Fruit fly (Drosophila melanogaster): ENCODE measurements around the gene CG15754.

Gene CG15754

dm6 chrX:13563483-13564443 is 36.0 kb downstream of the CG15754 start, which contains the start of the genes CG46311 and Tpst (continued):
- TF ChIP-seq CG3995 (GFP tag; optimal IDR thresholded peaks at IDR 0.05), result no peak
- no peak for TF ChIP-seq twi (tag; optimal IDR thresholded peaks at IDR 0.05)
- peak; percentile 62 for TF ChIP-seq lilli (GFP tag; optimal IDR thresholded peaks at IDR 0.05)
- no peak for TF ChIP-seq nerfin-2 (GFP tag; IDR thresholded peaks at IDR 0.05; ENCODE audit: partially characterized antibody)
- peak; percentile 42 for TF ChIP-seq lab (GFP tag; optimal IDR thresholded peaks at IDR 0.05)
- no peak for TF ChIP-seq CG13296 (GFP tag; optimal IDR thresholded peaks at IDR 0.05)
- peak; percentile 75 for TF ChIP-seq Chrac-16 (GFP tag; optimal IDR thresholded peaks at IDR 0.05)
- no peak for TF ChIP-seq cato (GFP tag; optimal IDR thresholded peaks at IDR 0.05; ENCODE audit: borderline replicate concordance)
- no peak for TF ChIP-seq schlank (tag; optimal IDR thresholded peaks at IDR 0.05)
- TF ChIP-seq CG9609 (GFP tag; optimal IDR thresholded peaks at IDR 0.05), result peak; percentile 62
- TF ChIP-seq CoRest (tag; optimal IDR thresholded peaks at IDR 0.05), result peak; percentile 44
- TF ChIP-seq Nf-YC (tag; optimal IDR thresholded peaks at IDR 0.05), result peak; percentile 74
- peak; percentile 27 for TF ChIP-seq CG3281 (GFP tag; optimal IDR thresholded peaks at IDR 0.05)
- TF ChIP-seq CG10147 (GFP tag; optimal IDR thresholded peaks at IDR 0.05), result no peak
- no peak for TF ChIP-seq tll (GFP tag; optimal IDR thresholded peaks at IDR 0.05)
- TF ChIP-seq sna (GFP tag; IDR thresholded peaks at IDR 0.05; ENCODE audit: partially characterized antibody), result 0 out of 2 replicates have a peak, but pooled peaks have one; percentile 34
- TF ChIP-seq tap (tag; optimal IDR thresholded peaks at IDR 0.05), result no peak
- peak; percentile 36 for TF ChIP-seq CG4617 (GFP tag; optimal IDR thresholded peaks at IDR 0.05; ENCODE audit: borderline replicate concordance)
- no peak for TF ChIP-seq CG5180 (GFP tag; optimal IDR thresholded peaks at IDR 0.05)
- TF ChIP-seq Spps (tag; optimal IDR thresholded peaks at IDR 0.05), result no peak
- peak; percentile 29 for TF ChIP-seq dmrt99B (tag; optimal IDR thresholded peaks at IDR 0.05)
- TF ChIP-seq D19B (GFP tag; optimal IDR thresholded peaks at IDR 0.05), result no peak
- TF ChIP-seq CG42726 (GFP tag; IDR thresholded peaks at IDR 0.05; ENCODE audit: partially characterized antibody), result no peak; the same call in 1 of the 2 replicates
- no peak for TF ChIP-seq zen2 (GFP tag; IDR thresholded peaks at IDR 0.05; ENCODE audit: partially characterized antibody)
- TF ChIP-seq lbe (GFP tag; optimal IDR thresholded peaks at IDR 0.05), result no peak
- peak; percentile 59 for TF ChIP-seq CG4282 (GFP tag; optimal IDR thresholded peaks at IDR 0.05)
- no peak for TF ChIP-seq Vsx1 (GFP tag; optimal IDR thresholded peaks at IDR 0.05)
- TF ChIP-seq wor (GFP tag; IDR thresholded peaks at IDR 0.05), result peak; percentile 31; the same call in 1 of the 2 replicates
- TF ChIP-seq gsb (GFP tag; IDR thresholded peaks at IDR 0.05), result peak; percentile 46; the same call in 1 of the 2 replicates
- peak; percentile 63 for TF ChIP-seq dm (GFP tag; optimal IDR thresholded peaks at IDR 0.05)
- TF ChIP-seq fd3F (GFP tag; optimal IDR thresholded peaks at IDR 0.05), result peak; percentile 29
- TF ChIP-seq mirr (GFP tag; optimal IDR thresholded peaks at IDR 0.05), result peak; percentile 12
- TF ChIP-seq Xbp1 (GFP tag; optimal IDR thresholded peaks at IDR 0.05), result peak; percentile 80
- peak; percentile 37 for TF ChIP-seq HHEX (GFP tag; optimal IDR thresholded peaks at IDR 0.05)
- peak; percentile 73 for TF ChIP-seq lmd (GFP tag; IDR thresholded peaks at IDR 0.05)
- TF ChIP-seq Tbp (GFP tag; optimal IDR thresholded peaks at IDR 0.05), result no peak
- no peak for TF ChIP-seq kah (GFP tag; optimal IDR thresholded peaks at IDR 0.05)
- TF ChIP-seq CG11093 (GFP tag; IDR thresholded peaks at IDR 0.05), result no peak
- TF ChIP-seq Hmr (GFP tag; optimal IDR thresholded peaks at IDR 0.05), result peak; percentile 88
- TF ChIP-seq phol (tag; optimal IDR thresholded peaks at IDR 0.05), result peak; percentile 37
- peak; percentile 36 for TF ChIP-seq chn (GFP tag; optimal IDR thresholded peaks at IDR 0.05)
- peak; percentile 65 for TF ChIP-seq Myb (GFP tag; optimal IDR thresholded peaks at IDR 0.05)
- no peak for TF ChIP-seq CG17612 (GFP tag; IDR thresholded peaks at IDR 0.05)
- no peak for TF ChIP-seq pros (GFP tag; optimal IDR thresholded peaks at IDR 0.05)
- no peak for TF ChIP-seq BtbVII (GFP tag; optimal IDR thresholded peaks at IDR 0.05)
- TF ChIP-seq CG34376 (GFP tag; optimal IDR thresholded peaks at IDR 0.05), result no peak
- peak; percentile 37 for TF ChIP-seq CG6813 (GFP tag; optimal IDR thresholded peaks at IDR 0.05)

Data from whole organism, embryonic.